Worm (Caenorhabditis elegans) whole organism, late embryonic: ENCODE data around the gene rin-1.
A peak's percentile ranks its signal among the peaks of the same experiment; 100 is the strongest.
"Not testable (repeated sequence)": the region's sequence is repeated elsewhere in the genome, so short reads cannot be mapped to it uniquely, and the experiment has no call there.

Experiments used
- C08G9.2 ChIP-seq: sonication (generic microtip); optimal IDR thresholded peaks from 2 replicates; lab custom pipeline; 2016; ENCODE audit warnings: mild to moderate bottlenecking, missing genetic modification characterization, moderate library complexity, missing compliant biosample characterization
- K02D7.2 ChIP-seq: sonication (generic microtip); optimal IDR thresholded peaks from 2 replicates; lab custom pipeline; 2017; ENCODE audit warnings: mild to moderate bottlenecking, missing genetic modification characterization, missing compliant biosample characterization
- K09A11.1 ChIP-seq: sonication (generic microtip); optimal IDR thresholded peaks from 2 replicates; lab custom pipeline; 2017; ENCODE audit warnings: antibody characterized with exemption, mild to moderate bottlenecking, missing genetic modification characterization, missing compliant biosample characterization; ENCODE audit not compliant: insufficient read depth
- Y22D7AL.16 ChIP-seq: sonication (generic microtip); optimal IDR thresholded peaks from 2 replicates; lab custom pipeline; 2016; ENCODE audit warnings: missing genetic modification characterization, missing compliant biosample characterization
- ahr-1 ChIP-seq: sonication (generic microtip); optimal IDR thresholded peaks from 2 replicates; lab custom pipeline; 2016; ENCODE audit warnings: missing genetic modification characterization, missing compliant biosample characterization
- ceh-14 ChIP-seq: sonication (generic microtip); optimal IDR thresholded peaks from 2 replicates; lab custom pipeline; 2016; ENCODE audit warnings: missing genotype, missing genetic modification characterization, missing compliant biosample characterization
- ceh-18 ChIP-seq: sonication (generic microtip); optimal IDR thresholded peaks from 2 replicates; lab custom pipeline; 2016; ENCODE audit warnings: missing genetic modification characterization, missing compliant biosample characterization
- ceh-2 ChIP-seq: sonication (generic microtip); optimal IDR thresholded peaks from 2 replicates; lab custom pipeline; 2016; ENCODE audit warnings: missing genotype, missing genetic modification characterization, missing compliant biosample characterization
- ceh-24 ChIP-seq: sonication (generic microtip); optimal IDR thresholded peaks from 2 replicates; lab custom pipeline; 2016; ENCODE audit warnings: mild to moderate bottlenecking, missing genetic modification characterization, missing compliant biosample characterization
- ceh-31 ChIP-seq: sonication (generic microtip); optimal IDR thresholded peaks from 2 replicates; lab custom pipeline; 2016; ENCODE audit warnings: missing genetic modification characterization, missing compliant biosample characterization
- ceh-45 ChIP-seq: fragments of 200-800 bp; sonication (Bioruptor generic); IDR thresholded peaks from 2 replicates; pipeline ENCODE4 v1.3.6; 2022; ENCODE audit warnings: missing genetic modification reagents, missing genetic modification characterization, missing compliant biosample characterization
- ceh-6 ChIP-seq: fragments of 200-800 bp; sonication (Bioruptor generic); optimal IDR thresholded peaks from 2 replicates; lab custom pipeline; 2018; ENCODE audit warnings: mild to moderate bottlenecking, missing genetic modification characterization, missing compliant biosample characterization
- ceh-9 ChIP-seq: sonication (generic microtip); optimal IDR thresholded peaks from 2 replicates; lab custom pipeline; 2016; ENCODE audit warnings: mild to moderate bottlenecking, missing genetic modification characterization, inconsistent platforms, missing compliant biosample characterization
- che-1 ChIP-seq: sonication (generic microtip); optimal IDR thresholded peaks from 2 replicates; lab custom pipeline; 2016; ENCODE audit warnings: mild to moderate bottlenecking, missing genetic modification characterization, missing compliant biosample characterization
- dve-1 ChIP-seq: sonication (generic microtip); optimal IDR thresholded peaks from 2 replicates; lab custom pipeline; 2017; ENCODE audit warnings: antibody characterized with exemption, mild to moderate bottlenecking, missing genetic modification characterization, missing compliant biosample characterization
- elt-4 ChIP-seq: sonication (generic microtip); optimal IDR thresholded peaks from 2 replicates; lab custom pipeline; 2016; ENCODE audit warnings: missing genetic modification characterization, missing compliant biosample characterization
- fax-1 ChIP-seq: sonication (generic microtip); optimal IDR thresholded peaks from 2 replicates; lab custom pipeline; 2016; ENCODE audit warnings: missing genotype, missing genetic modification characterization, missing compliant biosample characterization
- fkh-6 ChIP-seq: sonication (generic microtip); optimal IDR thresholded peaks from 2 replicates; lab custom pipeline; 2016; ENCODE audit warnings: missing genetic modification characterization, missing compliant biosample characterization
- gmeb-2 ChIP-seq: sonication (generic microtip); optimal IDR thresholded peaks from 2 replicates; lab custom pipeline; 2016; ENCODE audit warnings: missing genetic modification characterization, inconsistent platforms, missing compliant biosample characterization
- hlh-13 ChIP-seq: fragments of 200-800 bp; sonication (Bioruptor generic); optimal IDR thresholded peaks from 2 replicates; lab custom pipeline; 2018; ENCODE audit warnings: mild to moderate bottlenecking, missing genetic modification characterization, missing compliant biosample characterization
- hlh-8 ChIP-seq: sonication (generic microtip); optimal IDR thresholded peaks from 2 replicates; lab custom pipeline; 2016; ENCODE audit warnings: missing genotype, missing genetic modification characterization, missing compliant biosample characterization
- lim-6 ChIP-seq: sonication (generic microtip); optimal IDR thresholded peaks from 2 replicates; lab custom pipeline; 2016; ENCODE audit warnings: missing genetic modification characterization, missing compliant biosample characterization
- nhr-232 ChIP-seq: sonication (generic microtip); optimal IDR thresholded peaks from 2 replicates; lab custom pipeline; 2016; ENCODE audit warnings: missing genetic modification characterization, missing compliant biosample characterization
- odd-2 ChIP-seq: sonication (generic microtip); optimal IDR thresholded peaks from 2 replicates; lab custom pipeline; 2017; ENCODE audit warnings: antibody characterized with exemption, mild to moderate bottlenecking, missing genetic modification characterization, missing compliant biosample characterization
- pax-1 ChIP-seq: fragments of 150-350 bp; optimal IDR thresholded peaks from 2 replicates; lab custom pipeline; 2014; ENCODE audit warnings: missing biosample characterization, missing genetic modification characterization
- pha-2 ChIP-seq: sonication (generic microtip); optimal IDR thresholded peaks from 2 replicates; lab custom pipeline; 2017; ENCODE audit warnings: mild to moderate bottlenecking, missing genetic modification characterization, missing compliant biosample characterization
- pqm-1 ChIP-seq: sonication (generic microtip); optimal IDR thresholded peaks from 2 replicates; lab custom pipeline; 2016; ENCODE audit warnings: missing genetic modification characterization, missing compliant biosample characterization
- ref-2 ChIP-seq: sonication (generic microtip); optimal IDR thresholded peaks from 2 replicates; lab custom pipeline; 2016; ENCODE audit warnings: missing genetic modification characterization, missing compliant biosample characterization
- sox-4 ChIP-seq: sonication (generic microtip); optimal IDR thresholded peaks from 2 replicates; lab custom pipeline; 2017; ENCODE audit warnings: mild to moderate bottlenecking, missing genetic modification characterization, inconsistent platforms, missing compliant biosample characterization
- tbx-7 ChIP-seq: sonication (generic microtip); optimal IDR thresholded peaks from 2 replicates; lab custom pipeline; 2016; ENCODE audit warnings: missing genotype, missing genetic modification characterization, missing compliant biosample characterization
- unc-86 ChIP-seq: sonication (generic microtip); optimal IDR thresholded peaks from 2 replicates; lab custom pipeline; 2016; ENCODE audit warnings: missing genetic modification characterization, missing compliant biosample characterization
- ztf-16 ChIP-seq: sonication (generic microtip); optimal IDR thresholded peaks from 2 replicates; lab custom pipeline; 2017; ENCODE audit warnings: missing genetic modification characterization, missing compliant biosample characterization

Gene rin-1

DNA sequence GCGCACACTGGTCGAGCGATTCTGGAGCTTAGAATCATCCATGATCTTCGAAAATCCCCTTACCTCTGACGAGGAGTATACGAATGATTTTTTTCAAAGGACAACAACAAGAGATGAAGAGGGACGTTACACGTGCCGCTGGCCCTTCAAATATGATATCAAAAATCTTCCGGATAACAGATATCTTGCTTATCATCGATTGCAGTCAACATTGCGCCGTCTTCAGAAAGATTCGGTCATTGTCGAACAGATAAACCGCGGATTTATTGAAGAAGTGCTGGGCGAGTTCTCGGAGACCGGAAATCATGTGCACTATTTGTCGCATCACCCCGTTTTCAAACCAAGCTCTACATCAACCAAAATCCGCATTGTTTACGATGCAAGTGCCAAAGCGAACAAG lies 52.8 kb downstream of the rin-1 start:
- TF ChIP-seq C08G9.2 (tag; lab: Kevin White, UChicago) = no peak
- TF ChIP-seq fkh-6 (tag; lab: Kevin White, UChicago) = no peak
- no peak for TF ChIP-seq gmeb-2 (tag; lab: Kevin White, UChicago)
- TF ChIP-seq elt-4 = no peak
- no peak for TF ChIP-seq K02D7.2
- no peak for TF ChIP-seq lim-6
- no peak for TF ChIP-seq ceh-31 (tag; lab: Kevin White, UChicago)
- no peak for TF ChIP-seq nhr-232 (tag; lab: Kevin White, UChicago)
- no peak for TF ChIP-seq K09A11.1 (tag; lab: Kevin White, UChicago)
- no peak for TF ChIP-seq ceh-14 (tag; lab: Kevin White, UChicago)
- TF ChIP-seq Y22D7AL.16 (tag; lab: Kevin White, UChicago) = no peak
- TF ChIP-seq unc-86 (tag; lab: Kevin White, UChicago) = no peak
- TF ChIP-seq fax-1 (tag; lab: Kevin White, UChicago) = no peak
- TF ChIP-seq ceh-6 (GFP tag; lab: Kevin White, UChicago) = no peak
- no peak for TF ChIP-seq pha-2
- TF ChIP-seq dve-1 (tag; lab: Kevin White, UChicago) = no peak
- no peak for TF ChIP-seq odd-2
- TF ChIP-seq ceh-24 (tag; lab: Kevin White, UChicago) = no peak

DNA sequence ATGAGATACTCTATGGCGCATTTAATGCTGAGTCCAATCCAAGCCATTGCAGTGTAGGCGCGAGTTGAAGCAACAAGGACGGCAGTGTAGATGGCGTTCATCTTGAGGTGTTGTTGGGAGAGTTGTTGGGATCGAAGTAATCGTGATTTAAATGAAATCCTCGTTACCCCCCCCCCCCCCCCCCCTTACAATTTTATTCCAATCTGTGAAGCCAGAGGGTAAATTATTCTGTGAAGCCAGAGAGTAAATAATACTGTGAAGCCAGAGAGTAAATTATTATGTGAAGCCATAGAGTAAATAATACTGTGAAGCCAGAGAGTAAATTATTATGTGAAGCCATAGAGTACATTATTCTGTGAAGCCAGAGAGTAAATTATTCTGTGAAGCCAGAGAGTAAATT lies 65.0 kb downstream of the rin-1 start, which contains the start of gene nspa-10:
nspa-10 (minus strand) TSS at position 101 of the 400 bp plus-strand sequence.
- not testable (repeated sequence) for TF ChIP-seq ceh-9, unc-86, gmeb-2 (tag; lab: Kevin White, UChicago)

DNA sequence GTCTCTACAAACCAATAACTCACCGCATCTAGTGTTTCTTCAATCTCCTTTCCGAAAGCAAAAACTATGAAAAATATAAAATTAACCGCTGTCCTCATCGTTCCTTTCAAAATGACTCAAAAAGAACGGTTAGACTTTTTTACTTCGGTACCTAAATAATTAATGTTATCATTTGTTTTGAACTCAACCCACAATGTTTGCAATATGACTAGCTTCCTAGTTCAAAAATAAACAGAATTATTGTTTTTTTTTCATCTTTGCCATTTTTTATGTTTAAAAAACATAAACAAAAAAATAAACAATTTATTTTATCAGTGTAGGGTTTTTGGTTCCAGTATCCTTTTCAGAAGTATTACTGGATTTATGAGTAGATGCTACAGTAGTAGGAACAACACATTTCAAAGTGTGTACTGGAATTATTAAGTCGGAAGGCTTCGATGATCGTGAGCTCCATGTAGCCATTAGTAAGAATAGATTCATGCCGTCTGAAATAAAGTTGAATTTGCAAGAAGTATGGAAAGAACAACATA lies 66.7 kb downstream of the rin-1 start, which contains the start of the genes lipl-8 and Y50E8A.22:
lipl-8 (minus strand) TSS at position 101 of the 530 bp plus-strand sequence.
Y50E8A.22 (minus strand) TSS at position 480 of the 530 bp plus-strand sequence.
- no peak for TF ChIP-seq ref-2 (tag; lab: Kevin White, UChicago)
- no peak for TF ChIP-seq unc-86 (tag; lab: Kevin White, UChicago)
- no peak for TF ChIP-seq pqm-1 (tag; lab: Kevin White, UChicago)
- no peak for TF ChIP-seq ahr-1
- no peak for TF ChIP-seq odd-2
- TF ChIP-seq ceh-24 (tag; lab: Kevin White, UChicago) = no peak
- TF ChIP-seq ztf-16 (tag; lab: Kevin White, UChicago) = no peak
- TF ChIP-seq gmeb-2 (tag; lab: Kevin White, UChicago) = no peak
- TF ChIP-seq lim-6 = no peak

DNA sequence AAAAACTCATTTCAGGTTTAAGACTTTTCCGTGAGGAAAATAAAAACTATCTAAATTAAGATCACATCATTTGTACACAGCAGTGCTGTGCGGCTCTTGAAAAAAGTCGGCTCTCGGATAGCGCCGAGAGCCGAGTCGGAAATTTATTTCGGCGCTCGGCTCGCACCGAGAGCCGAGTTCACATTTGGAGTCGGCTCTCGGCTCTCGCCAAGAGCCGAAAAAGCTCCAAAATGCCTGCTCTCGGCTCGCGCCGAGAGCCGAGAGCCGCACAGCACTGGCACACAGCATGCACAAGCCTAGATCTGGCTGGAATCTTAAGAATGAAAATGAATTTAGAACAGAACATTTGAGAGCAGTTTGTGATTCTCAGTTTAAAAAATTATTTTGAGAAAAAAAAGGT lies 68.4 kb downstream of the rin-1 start:
- TF ChIP-seq ceh-2 (no peak), pax-1 (no peak), ceh-45 (GFP tag; lab: Robert Waterston, UW) (no peak), che-1 (tag; lab: Kevin White, UChicago) (no peak), pqm-1 (tag; lab: Kevin White, UChicago) (no peak), hlh-8 (tag; lab: Kevin White, UChicago) (no peak), tbx-7 (tag; lab: Kevin White, UChicago) (no peak), ceh-18 (tag; lab: Kevin White, UChicago) (no peak), hlh-13 (GFP tag; lab: Kevin White, UChicago) (no peak), sox-4 (no peak), fkh-6 (tag; lab: Kevin White, UChicago) (no peak)
- TF ChIP-seq, all 69 proteins: peak for 0

DNA sequence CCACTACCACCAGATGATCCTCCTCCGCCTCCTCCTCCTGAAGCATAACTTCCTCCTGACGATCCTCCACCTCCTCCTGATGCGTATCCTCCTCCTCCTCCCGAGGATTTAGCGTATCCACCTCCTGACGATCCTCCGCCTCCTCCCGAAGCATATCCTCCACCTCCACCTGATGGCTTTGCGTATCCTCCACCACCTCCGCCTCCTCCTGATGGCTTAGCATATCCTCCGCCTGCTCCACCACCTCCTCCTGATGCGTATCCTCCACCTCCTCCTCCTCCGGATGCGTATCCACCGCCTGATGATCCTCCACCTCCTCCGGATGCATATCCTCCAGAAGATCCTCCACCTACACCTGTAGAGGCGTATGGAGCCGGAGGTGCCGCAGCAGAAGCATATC lies 70.6 kb downstream of the rin-1 start:
- TF ChIP-seq dve-1 (tag; lab: Kevin White, UChicago) (peak; percentile 2), che-1 (tag; lab: Kevin White, UChicago) (no peak), odd-2 (no peak), C08G9.2 (tag; lab: Kevin White, UChicago) (no peak)
